Worm (Caenorhabditis elegans) whole organism, late embryonic: Measurements from ENCODE around the gene C44E12.1.

Source experiments
- C08G9.2 ChIP-seq: sonication (generic microtip); optimal IDR thresholded peaks from 2 replicates; lab custom pipeline; 2016; ENCODE audit warnings: mild to moderate bottlenecking, missing genetic modification characterization, moderate library complexity, missing compliant biosample characterization
- T23F11.4 ChIP-seq: fragments of 200-800 bp; sonication (Bioruptor generic); optimal IDR thresholded peaks from 2 replicates; lab custom pipeline; 2018; ENCODE audit warnings: mild to moderate bottlenecking, missing genetic modification characterization, missing compliant biosample characterization
- ceh-14 ChIP-seq: sonication (generic microtip); optimal IDR thresholded peaks from 2 replicates; lab custom pipeline; 2016; ENCODE audit warnings: missing genotype, missing genetic modification characterization, missing compliant biosample characterization
- ceh-2 ChIP-seq: sonication (generic microtip); optimal IDR thresholded peaks from 2 replicates; lab custom pipeline; 2016; ENCODE audit warnings: missing genotype, missing genetic modification characterization, missing compliant biosample characterization
- ceh-22 ChIP-seq: sonication (generic microtip); optimal IDR thresholded peaks from 2 replicates; lab custom pipeline; 2017; ENCODE audit warnings: missing biosample characterization, missing genetic modification characterization
- ceh-30 ChIP-seq: fragments of 150-350 bp; optimal IDR thresholded peaks from 2 replicates; lab custom pipeline; 2014; ENCODE audit warnings: missing biosample characterization, missing genetic modification characterization
- ceh-31 ChIP-seq: sonication (generic microtip); optimal IDR thresholded peaks from 2 replicates; lab custom pipeline; 2016; ENCODE audit warnings: missing genetic modification characterization, missing compliant biosample characterization
- ceh-34 ChIP-seq: sonication (generic microtip); optimal IDR thresholded peaks from 2 replicates; lab custom pipeline; 2016; ENCODE audit warnings: mild to moderate bottlenecking, missing genetic modification characterization, missing compliant biosample characterization
- ceh-6 ChIP-seq: fragments of 200-800 bp; sonication (Bioruptor generic); optimal IDR thresholded peaks from 2 replicates; lab custom pipeline; 2018; ENCODE audit warnings: mild to moderate bottlenecking, missing genetic modification characterization, missing compliant biosample characterization
- ceh-9 ChIP-seq: sonication (generic microtip); optimal IDR thresholded peaks from 2 replicates; lab custom pipeline; 2016; ENCODE audit warnings: mild to moderate bottlenecking, missing genetic modification characterization, inconsistent platforms, missing compliant biosample characterization
- elt-2 ChIP-seq: sonication (generic microtip); optimal IDR thresholded peaks from 2 replicates; lab custom pipeline; 2016; ENCODE audit warnings: missing genetic modification reagents, missing genetic modification characterization, missing compliant biosample characterization
- elt-4 ChIP-seq: sonication (generic microtip); optimal IDR thresholded peaks from 2 replicates; lab custom pipeline; 2016; ENCODE audit warnings: missing genetic modification characterization, missing compliant biosample characterization
- eyg-1 ChIP-seq: sonication (generic microtip); optimal IDR thresholded peaks from 2 replicates; lab custom pipeline; 2016; ENCODE audit warnings: missing genotype, missing genetic modification characterization, missing compliant biosample characterization
- fkh-6 ChIP-seq: sonication (generic microtip); optimal IDR thresholded peaks from 2 replicates; lab custom pipeline; 2016; ENCODE audit warnings: missing genetic modification characterization, missing compliant biosample characterization
- hlh-30 ChIP-seq: sonication (generic microtip); optimal IDR thresholded peaks from 2 replicates; lab custom pipeline; 2017; ENCODE audit warnings: antibody characterized with exemption, missing genetic modification characterization, missing compliant biosample characterization; ENCODE audit not compliant: insufficient read depth
- hlh-6 ChIP-seq: sonication (generic microtip); optimal IDR thresholded peaks from 2 replicates; lab custom pipeline; 2016; ENCODE audit warnings: missing genotype, missing genetic modification characterization, missing compliant biosample characterization
- hlh-8 ChIP-seq: sonication (generic microtip); optimal IDR thresholded peaks from 2 replicates; lab custom pipeline; 2016; ENCODE audit warnings: missing genotype, missing genetic modification characterization, missing compliant biosample characterization
- lim-6 ChIP-seq: sonication (generic microtip); optimal IDR thresholded peaks from 2 replicates; lab custom pipeline; 2016; ENCODE audit warnings: missing genetic modification characterization, missing compliant biosample characterization
- lin-11 ChIP-seq: fragments of 200-800 bp; sonication (Bioruptor generic); optimal IDR thresholded peaks from 2 replicates; lab custom pipeline; 2018; ENCODE audit warnings: mild to moderate bottlenecking, missing genetic modification characterization, missing compliant biosample characterization
- nhr-232 ChIP-seq: sonication (generic microtip); optimal IDR thresholded peaks from 2 replicates; lab custom pipeline; 2016; ENCODE audit warnings: missing genetic modification characterization, missing compliant biosample characterization
- npax-4 ChIP-seq: sonication (generic microtip); optimal IDR thresholded peaks from 2 replicates; lab custom pipeline; 2016; ENCODE audit warnings: missing genetic modification characterization, missing compliant biosample characterization
- odd-2 ChIP-seq: sonication (generic microtip); optimal IDR thresholded peaks from 2 replicates; lab custom pipeline; 2017; ENCODE audit warnings: antibody characterized with exemption, mild to moderate bottlenecking, missing genetic modification characterization, missing compliant biosample characterization
- pat-9 ChIP-seq: fragments of 200-800 bp; sonication (Bioruptor generic); optimal IDR thresholded peaks from 2 replicates; lab custom pipeline; 2018; ENCODE audit warnings: mild to moderate bottlenecking, missing genetic modification characterization, moderate library complexity, missing compliant biosample characterization
- pax-1 ChIP-seq: fragments of 150-350 bp; optimal IDR thresholded peaks from 2 replicates; lab custom pipeline; 2014; ENCODE audit warnings: missing biosample characterization, missing genetic modification characterization
- pha-4 ChIP-seq: fragments of 150-350 bp; optimal IDR thresholded peaks from 2 replicates; lab custom pipeline; 2018; ENCODE audit warnings: missing biosample characterization, missing genetic modification reagents, missing genetic modification characterization
- pros-1 ChIP-seq: fragments of 150-350 bp; optimal IDR thresholded peaks from 2 replicates; lab custom pipeline; 2014; ENCODE audit warnings: missing biosample characterization, missing genetic modification reagents, missing genetic modification characterization
- ref-2 ChIP-seq: sonication (generic microtip); optimal IDR thresholded peaks from 2 replicates; lab custom pipeline; 2016; ENCODE audit warnings: missing genetic modification characterization, missing compliant biosample characterization
- rnt-1 ChIP-seq: sonication (generic microtip); optimal IDR thresholded peaks from 2 replicates; lab custom pipeline; 2016; ENCODE audit warnings: missing genetic modification characterization, missing compliant biosample characterization
- sdc-2 ChIP-seq: sonication (generic microtip); optimal IDR thresholded peaks from 2 replicates; lab custom pipeline; 2016; ENCODE audit warnings: missing genotype, missing genetic modification characterization, missing compliant biosample characterization
- syd-9 ChIP-seq: sonication (generic microtip); optimal IDR thresholded peaks from 2 replicates; lab custom pipeline; 2016; ENCODE audit warnings: mild to moderate bottlenecking, missing genetic modification characterization, moderate library complexity, missing compliant biosample characterization
- tbx-2 ChIP-seq: sonication (generic microtip); optimal IDR thresholded peaks from 2 replicates; lab custom pipeline; 2016; ENCODE audit warnings: missing genetic modification characterization, missing compliant biosample characterization
- tbx-7 ChIP-seq: sonication (generic microtip); optimal IDR thresholded peaks from 2 replicates; lab custom pipeline; 2016; ENCODE audit warnings: missing genotype, missing genetic modification characterization, missing compliant biosample characterization
- ttx-3 ChIP-seq: sonication (generic microtip); optimal IDR thresholded peaks from 2 replicates; lab custom pipeline; 2016; ENCODE audit warnings: missing genetic modification reagents, missing genetic modification characterization, missing compliant biosample characterization
- unc-55 ChIP-seq: sonication (generic microtip); optimal IDR thresholded peaks from 2 replicates; lab custom pipeline; 2017; ENCODE audit warnings: missing biosample characterization, missing genetic modification reagents, missing genetic modification characterization
- zip-5 ChIP-seq: sonication (generic microtip); optimal IDR thresholded peaks from 2 replicates; lab custom pipeline; 2016; ENCODE audit warnings: missing genetic modification characterization, missing compliant biosample characterization
- ztf-16 ChIP-seq: sonication (generic microtip); optimal IDR thresholded peaks from 2 replicates; lab custom pipeline; 2017; ENCODE audit warnings: missing genetic modification characterization, missing compliant biosample characterization

The C44E12.1 gene

ce11 chrX:7554326-7554725, 42.4 kb upstream of the C44E12.1 start, which contains the start of gene F46C8.8:
F46C8.8 (minus strand) TSS chrX:7554426.
- no peak for TF ChIP-seq ceh-31 (tag; lab: Kevin White, UChicago)
- TF ChIP-seq eyg-1 (tag; lab: Kevin White, UChicago), result no peak
- TF ChIP-seq hlh-6 (tag; lab: Kevin White, UChicago), result no peak
- TF ChIP-seq unc-55 (GFP tag; lab: Kevin White, UChicago), result no peak
- TF ChIP-seq C08G9.2 (tag; lab: Kevin White, UChicago), result no peak
- TF ChIP-seq elt-2 (tag; lab: Kevin White, UChicago), result no peak
- TF ChIP-seq odd-2, result no peak
- no peak for TF ChIP-seq pax-1
- TF ChIP-seq syd-9 (tag; lab: Kevin White, UChicago), result no peak
- no peak for TF ChIP-seq sdc-2
- TF ChIP-seq zip-5 (tag; lab: Kevin White, UChicago), result no peak
- no peak for TF ChIP-seq lin-11 (tag; lab: Kevin White, UChicago)
- TF ChIP-seq fkh-6 (tag; lab: Kevin White, UChicago), result no peak
- no peak for TF ChIP-seq ceh-9 (tag; lab: Kevin White, UChicago)
- no peak for TF ChIP-seq elt-4 (tag; lab: Kevin White, UChicago)
- TF ChIP-seq pros-1 (tag; lab: Kevin White, UChicago), result no peak
- TF ChIP-seq ttx-3 (tag; lab: Kevin White, UChicago), result no peak
- TF ChIP-seq T23F11.4 (GFP tag; lab: Kevin White, UChicago), result no peak

ce11 chrX:7558928-7559455, 37.7 kb upstream of the C44E12.1 start, which contains the start of the genes PDB1.1 and F08C6.5:
PDB1.1 (minus strand) TSS chrX:7559085.
F08C6.5 (plus strand) TSS chrX:7559405.
- TF ChIP-seq ceh-34 (tag; lab: Kevin White, UChicago) (no peak), lim-6 (tag; lab: Kevin White, UChicago) (no peak), hlh-8 (tag; lab: Kevin White, UChicago) (no peak), elt-2 (tag; lab: Kevin White, UChicago) (peak; percentile 33), ref-2 (tag; lab: Kevin White, UChicago) (no peak), tbx-7 (tag; lab: Kevin White, UChicago) (no peak)

ce11 chrX:7561972-7562371, 34.8 kb upstream of the C44E12.1 start:
- TF ChIP-seq ceh-6 (no peak), unc-55 (GFP tag; lab: Kevin White, UChicago) (no peak), lin-11 (tag; lab: Kevin White, UChicago) (no peak), ttx-3 (tag; lab: Kevin White, UChicago) (no peak), ceh-30 (tag; lab: Kevin White, UChicago) (no peak), pax-1 (no peak), pha-4 (tag; lab: Kevin White, UChicago) (no peak), ztf-16 (no peak), ceh-22 (tag; lab: Kevin White, UChicago) (no peak), ceh-2 (tag; lab: Kevin White, UChicago) (no peak), hlh-30 (tag; lab: Kevin White, UChicago) (no peak), ceh-9 (tag; lab: Kevin White, UChicago) (no peak), pat-9 (tag; lab: Kevin White, UChicago) (no peak), nhr-232 (tag; lab: Kevin White, UChicago) (no peak), C08G9.2 (tag; lab: Kevin White, UChicago) (no peak), npax-4 (tag; lab: Kevin White, UChicago) (no peak), ceh-14 (tag; lab: Kevin White, UChicago) (no peak), tbx-7 (tag; lab: Kevin White, UChicago) (no peak)

ce11 chrX:7562625-7563024, 34.1 kb upstream of the C44E12.1 start, which contains the start of gene sto-1:
sto-1 (plus strand) TSS chrX:7562824.
- no peak for TF ChIP-seq eyg-1 (tag; lab: Kevin White, UChicago)
- peak; percentile 12 for TF ChIP-seq tbx-2
- TF ChIP-seq C08G9.2 (tag; lab: Kevin White, UChicago), result peak; percentile 46
- no peak for TF ChIP-seq rnt-1 (tag; lab: Kevin White, UChicago)
- TF ChIP-seq hlh-6 (tag; lab: Kevin White, UChicago), result peak; percentile 59
- peak; percentile 37 for TF ChIP-seq fkh-6 (tag; lab: Kevin White, UChicago)
- peak; percentile 5 for TF ChIP-seq nhr-232 (tag; lab: Kevin White, UChicago)
- TF ChIP-seq ref-2 (tag; lab: Kevin White, UChicago), result peak; percentile 38
- TF ChIP-seq ceh-31 (tag; lab: Kevin White, UChicago), result peak; percentile 4
